Fruit fly (Drosophila melanogaster): Measurements from ENCODE around the gene plum.
A peak's percentile ranks its signal among the peaks of the same experiment; 100 is the strongest.

- TF ChIP-seq cic (GFP tag; optimal IDR thresholded peaks at IDR 0.05) = no peak
- TF ChIP-seq kay (GFP tag; ENCODE audit: borderline replicate concordance) = peak; percentile 37
- no peak for TF ChIP-seq CG11617 (GFP tag; optimal IDR thresholded peaks at IDR 0.05)
- TF ChIP-seq tj (GFP tag; optimal IDR thresholded peaks at IDR 0.05) = no peak
- no peak for TF ChIP-seq CG7101 (tag; optimal IDR thresholded peaks at IDR 0.05)
- no peak for TF ChIP-seq Mnt (GFP tag; optimal IDR thresholded peaks at IDR 0.05)
- TF ChIP-seq pad (GFP tag; optimal IDR thresholded peaks at IDR 0.05) = no peak
Measured at dm6 chr3R:26432526-26432925, 102.5 kb downstream of the plum start.

Data from whole organism, adult.